Fruit fly (Drosophila melanogaster): Measurements from ENCODE around the gene CG11594.

Gene CG11594

DNA sequence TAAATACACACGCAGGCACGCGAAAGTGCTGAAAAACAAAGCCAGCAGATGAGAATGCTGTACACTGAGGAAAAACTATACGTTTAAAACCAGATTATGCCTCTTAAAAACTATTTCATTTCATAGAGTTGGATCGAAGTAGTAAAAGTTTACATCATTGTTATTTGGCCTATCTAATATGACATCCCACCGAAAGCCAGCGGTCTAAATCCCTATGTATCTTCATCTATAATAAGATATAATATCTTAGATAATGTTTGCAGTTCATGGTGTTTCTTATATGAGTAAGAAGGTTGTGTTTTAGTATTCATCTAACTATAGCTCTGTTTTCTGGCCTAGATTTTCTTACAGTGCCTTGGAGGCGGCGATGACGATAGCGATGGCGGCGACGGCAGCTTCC lies 15.7 kb downstream of the CG11594 start (continued):
- no peak for TF ChIP-seq CG12769 (tag; optimal IDR thresholded peaks at IDR 0.05)
- TF ChIP-seq CG12391 (tag; optimal IDR thresholded peaks at IDR 0.05): no peak
- no peak for TF ChIP-seq H15 (GFP tag; IDR thresholded peaks at IDR 0.05)
- no peak for TF ChIP-seq gce (GFP tag; IDR thresholded peaks at IDR 0.05)
- no peak for TF ChIP-seq ranshi (GFP tag; IDR thresholded peaks at IDR 0.05)
- no peak for TF ChIP-seq Doc3 (GFP tag; IDR thresholded peaks at IDR 0.05; ENCODE audit: partially characterized antibody)
- TF ChIP-seq zfh2 (GFP tag; optimal IDR thresholded peaks at IDR 0.05): no peak
- no peak for TF ChIP-seq CG7928 (GFP tag; optimal IDR thresholded peaks at IDR 0.05)
- peak; percentile 29 for TF ChIP-seq Sox100B (GFP tag; optimal IDR thresholded peaks at IDR 0.05)
- TF ChIP-seq CG14014 (GFP tag; IDR thresholded peaks at IDR 0.05): no peak
- TF ChIP-seq Dek (tag; optimal IDR thresholded peaks at IDR 0.05): no peak
- TF ChIP-seq CG11247 (GFP tag; IDR thresholded peaks at IDR 0.05): no peak
- no peak for TF ChIP-seq pros (GFP tag; optimal IDR thresholded peaks at IDR 0.05)
- TF ChIP-seq trem (tag; optimal IDR thresholded peaks at IDR 0.05): no peak
- no peak for TF ChIP-seq Kr (GFP tag; optimal IDR thresholded peaks at IDR 0.05)
- no peak for TF ChIP-seq CG1832 (GFP tag; optimal IDR thresholded peaks at IDR 0.05)
- no peak for TF ChIP-seq Lim3 (GFP tag; IDR thresholded peaks at IDR 0.05)
- no peak for TF ChIP-seq CG8924 (tag; optimal IDR thresholded peaks at IDR 0.05)
- TF ChIP-seq Sin3A (optimal IDR thresholded peaks at IDR 0.05): no peak
- no peak for TF ChIP-seq B-H2 (GFP tag; optimal IDR thresholded peaks at IDR 0.05)
- TF ChIP-seq CG8359 (GFP tag; optimal IDR thresholded peaks at IDR 0.05; ENCODE audit: borderline replicate concordance): no peak
- no peak for TF ChIP-seq CG32772 (GFP tag; IDR thresholded peaks at IDR 0.05)
- TF ChIP-seq CG14441 (GFP tag; IDR thresholded peaks at IDR 0.05): no peak
- TF ChIP-seq CG13424 (tag; optimal IDR thresholded peaks at IDR 0.05): peak; percentile 17
- no peak for TF ChIP-seq CG4360 (GFP tag; IDR thresholded peaks at IDR 0.05)
- no peak for TF ChIP-seq Mad (GFP tag; optimal IDR thresholded peaks at IDR 0.05)
- TF ChIP-seq CG6683 (GFP tag; optimal IDR thresholded peaks at IDR 0.05): no peak
- no peak for TF ChIP-seq Blimp-1 (GFP tag; optimal IDR thresholded peaks at IDR 0.05)
- peak; percentile 56 for TF ChIP-seq Meics (GFP tag; optimal IDR thresholded peaks at IDR 0.05)
- no peak for TF ChIP-seq sim (GFP tag; IDR thresholded peaks at IDR 0.05)
- peak; percentile 21 for TF ChIP-seq CG2120 (GFP tag; optimal IDR thresholded peaks at IDR 0.05)
- no peak for TF ChIP-seq lilli (GFP tag; optimal IDR thresholded peaks at IDR 0.05)
- no peak for TF ChIP-seq CG1603 (tag; optimal IDR thresholded peaks at IDR 0.05)
- no peak for TF ChIP-seq CG3726 (GFP tag; IDR thresholded peaks at IDR 0.05)
- TF ChIP-seq vfl (GFP tag; optimal IDR thresholded peaks at IDR 0.05): no peak
- no peak for TF ChIP-seq aop (GFP tag; IDR thresholded peaks at IDR 0.05)
- TF ChIP-seq vnd (GFP tag; IDR thresholded peaks at IDR 0.05; ENCODE audit: partially characterized antibody): no peak
- TF ChIP-seq CG10209 (GFP tag; optimal IDR thresholded peaks at IDR 0.05): no peak
- no peak for TF ChIP-seq HLH3B (GFP tag; IDR thresholded peaks at IDR 0.05)
- no peak for TF ChIP-seq hbn (GFP tag; IDR thresholded peaks at IDR 0.05; ENCODE audit: partially characterized antibody)
- no peak for TF ChIP-seq Dip3 (GFP tag; optimal IDR thresholded peaks at IDR 0.05)
- TF ChIP-seq CG9876 (GFP tag; optimal IDR thresholded peaks at IDR 0.05): no peak
- no peak for TF ChIP-seq Rfx (GFP tag; IDR thresholded peaks at IDR 0.05)
- TF ChIP-seq bsh (GFP tag; optimal IDR thresholded peaks at IDR 0.05): no peak
- no peak for TF ChIP-seq nerfin-2 (GFP tag; IDR thresholded peaks at IDR 0.05; ENCODE audit: partially characterized antibody)
- TF ChIP-seq ATbp (GFP tag; optimal IDR thresholded peaks at IDR 0.05): no peak
- TF ChIP-seq Hsf (GFP tag; optimal IDR thresholded peaks at IDR 0.05): no peak
- TF ChIP-seq nerfin-1 (tag; optimal IDR thresholded peaks at IDR 0.05): no peak
- TF ChIP-seq pb (GFP tag; optimal IDR thresholded peaks at IDR 0.05): no peak
- TF ChIP-seq Pdp1 (GFP tag; optimal IDR thresholded peaks at IDR 0.05): no peak
- no peak for TF ChIP-seq CG3838 (GFP tag; optimal IDR thresholded peaks at IDR 0.05)
- TF ChIP-seq Atf3 (GFP tag; optimal IDR thresholded peaks at IDR 0.05): no peak

Measured in whole organism, embryonic.